Fruit fly (Drosophila melanogaster): ENCODE results near the gene CG13131.

Gene CG13131

dm6 chr2L:10009800-10010658, 7.2 kb downstream of the CG13131 start:
- no peak for TF ChIP-seq CG8478 (optimal IDR thresholded peaks at IDR 0.05)
- no peak for TF ChIP-seq EcR (GFP tag; optimal IDR thresholded peaks at IDR 0.05)
- TF ChIP-seq Dll (optimal IDR thresholded peaks at IDR 0.05) = no peak
- no peak for TF ChIP-seq usp (GFP tag; optimal IDR thresholded peaks at IDR 0.05)
- TF ChIP-seq pan (optimal IDR thresholded peaks at IDR 0.05) = no peak
- TF ChIP-seq psq (optimal IDR thresholded peaks at IDR 0.05) = no peak

- no peak for TF ChIP-seq psq (optimal IDR thresholded peaks at IDR 0.05)
- no peak for TF ChIP-seq EcR (GFP tag; optimal IDR thresholded peaks at IDR 0.05)
These were observed 8.0 kb downstream of the CG13131 start, which contains the start of gene Trp1 for dm6 chr2L:10009293-10009695. TSS of gene Trp1 (plus strand) at chr2L:10009381.

dm6 chr2L:10004574-10004973, 12.7 kb downstream of the CG13131 start:
- TF ChIP-seq pan (optimal IDR thresholded peaks at IDR 0.05) (no peak), Dll (optimal IDR thresholded peaks at IDR 0.05) (no peak), CG8478 (optimal IDR thresholded peaks at IDR 0.05) (no peak), usp (GFP tag; optimal IDR thresholded peaks at IDR 0.05) (no peak), psq (optimal IDR thresholded peaks at IDR 0.05) (no peak), EcR (GFP tag; optimal IDR thresholded peaks at IDR 0.05) (no peak)

- TF ChIP-seq Dll (optimal IDR thresholded peaks at IDR 0.05) (no peak), usp (GFP tag; optimal IDR thresholded peaks at IDR 0.05) (no peak), psq (optimal IDR thresholded peaks at IDR 0.05) (no peak), EcR (GFP tag; optimal IDR thresholded peaks at IDR 0.05) (no peak), CG8478 (optimal IDR thresholded peaks at IDR 0.05) (no peak), pan (optimal IDR thresholded peaks at IDR 0.05) (no peak)
These were observed 13.7 kb downstream of the CG13131 start, which contains the start of gene Ndf for dm6 chr2L:10003593-10003992. TSS of gene Ndf (plus strand) at chr2L:10003832.

- TF ChIP-seq pan (optimal IDR thresholded peaks at IDR 0.05) = no peak
- no peak for TF ChIP-seq Dll (optimal IDR thresholded peaks at IDR 0.05)
- TF ChIP-seq usp (GFP tag; optimal IDR thresholded peaks at IDR 0.05) = no peak
- TF ChIP-seq EcR (GFP tag; optimal IDR thresholded peaks at IDR 0.05) = no peak
- TF ChIP-seq psq (optimal IDR thresholded peaks at IDR 0.05) = no peak
- no peak for TF ChIP-seq CG8478 (optimal IDR thresholded peaks at IDR 0.05)
These were observed 14.6 kb downstream of the CG13131 start, which contains the start of the genes CG31875 and SoYb for dm6 chr2L:10002408-10003358. TSS of gene CG31875 (minus strand) at chr2L:10002736. TSS of gene SoYb (minus strand) at chr2L:10002736.

dm6 chr2L:9996553-9996952, 20.7 kb downstream of the CG13131 start:
- TF ChIP-seq psq (optimal IDR thresholded peaks at IDR 0.05) (no peak), Dll (optimal IDR thresholded peaks at IDR 0.05) (no peak), usp (GFP tag; optimal IDR thresholded peaks at IDR 0.05) (no peak), CG8478 (optimal IDR thresholded peaks at IDR 0.05) (no peak), EcR (GFP tag; optimal IDR thresholded peaks at IDR 0.05) (no peak), pan (optimal IDR thresholded peaks at IDR 0.05) (no peak)

dm6 chr2L:9994382-9994781, 22.9 kb downstream of the CG13131 start:
- no peak for TF ChIP-seq usp (GFP tag; optimal IDR thresholded peaks at IDR 0.05)
- TF ChIP-seq Dll (optimal IDR thresholded peaks at IDR 0.05) = no peak
- TF ChIP-seq pan (optimal IDR thresholded peaks at IDR 0.05) = no peak
- TF ChIP-seq CG8478 (optimal IDR thresholded peaks at IDR 0.05) = no peak
- no peak for TF ChIP-seq EcR (GFP tag; optimal IDR thresholded peaks at IDR 0.05)

dm6 chr2L:9989846-9990506, 27.3 kb downstream of the CG13131 start:
- TF ChIP-seq psq (optimal IDR thresholded peaks at IDR 0.05) (no peak), usp (GFP tag; optimal IDR thresholded peaks at IDR 0.05) (no peak), CG8478 (optimal IDR thresholded peaks at IDR 0.05) (no peak), EcR (GFP tag; optimal IDR thresholded peaks at IDR 0.05) (no peak), pan (optimal IDR thresholded peaks at IDR 0.05) (no peak), Dll (optimal IDR thresholded peaks at IDR 0.05) (no peak)

dm6 chr2L:9989275-9989674, 28.0 kb downstream of the CG13131 start:
- TF ChIP-seq CG8478 (optimal IDR thresholded peaks at IDR 0.05) (no peak), pan (optimal IDR thresholded peaks at IDR 0.05) (no peak), Dll (optimal IDR thresholded peaks at IDR 0.05) (no peak), usp (GFP tag; optimal IDR thresholded peaks at IDR 0.05) (no peak), psq (optimal IDR thresholded peaks at IDR 0.05) (no peak), EcR (GFP tag; optimal IDR thresholded peaks at IDR 0.05) (no peak)

dm6 chr2L:9988201-9988990, 28.9 kb downstream of the CG13131 start:
- TF ChIP-seq pan (optimal IDR thresholded peaks at IDR 0.05) (no peak), usp (GFP tag; optimal IDR thresholded peaks at IDR 0.05) (no peak), EcR (GFP tag; optimal IDR thresholded peaks at IDR 0.05) (no peak), Dll (optimal IDR thresholded peaks at IDR 0.05) (no peak), psq (optimal IDR thresholded peaks at IDR 0.05) (no peak), CG8478 (optimal IDR thresholded peaks at IDR 0.05) (no peak)
